Worm (Caenorhabditis elegans) whole organism, midembryonic: ENCODE data around the gene C05C10.2.

Source experiments
- tab-1 ChIP-seq: fragments of 200-800 bp; sonication (Bioruptor generic); IDR thresholded peaks from 2 replicates; pipeline ENCODE4 v1.3.6; 2022; ENCODE audit warnings: missing genetic modification characterization, missing compliant biosample characterization
- ztf-23 ChIP-seq: fragments of 200-800 bp; sonication (Bioruptor generic); IDR thresholded peaks from 2 replicates; pipeline ENCODE4 v1.3.6; 2022; ENCODE audit warnings: missing genetic modification reagents, missing genetic modification characterization, missing compliant biosample characterization

DNA sequence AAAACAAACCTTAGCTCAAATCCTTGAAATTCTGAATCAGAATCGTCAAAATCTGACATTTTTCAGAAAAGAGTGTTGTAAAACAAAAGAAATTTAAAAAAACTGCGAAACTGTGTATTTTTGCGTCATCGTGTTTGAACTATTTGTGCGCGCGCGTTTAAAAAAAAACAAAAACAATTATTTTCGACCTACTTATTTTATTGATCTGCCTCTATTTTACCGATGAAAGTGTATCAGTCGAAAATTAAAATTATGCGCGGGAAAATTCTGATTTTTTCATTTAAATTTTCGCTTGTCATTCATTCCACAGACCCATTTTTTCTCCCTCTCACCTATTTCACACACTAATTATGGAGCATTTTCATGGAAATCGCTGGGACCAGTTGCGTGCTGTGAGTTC, 16.9 kb downstream of the C05C10.2 start, which contains the start of the genes C05C10.7 and C05C10.5:
- no peak for TF ChIP-seq tab-1
- TF ChIP-seq ztf-23 (GFP tag; lab: Robert Waterston, UW), result no peak
